Worm (Caenorhabditis elegans) whole organism, L1 larva: ENCODE measurements around the gene C12D5.9.

Experiments
- aha-1 ChIP-seq: fragments of 150-350 bp; optimal IDR thresholded peaks from 2 replicates; lab custom pipeline; 2014; ENCODE audit warnings: missing biosample characterization, missing genetic modification characterization
- nhr-28 ChIP-seq: fragments of 150-350 bp; optimal IDR thresholded peaks from 2 replicates; lab custom pipeline; 2014; ENCODE audit warnings: missing biosample characterization, missing genetic modification characterization
- snpc-4 ChIP-seq: fragments of 150-350 bp; optimal IDR thresholded peaks from 2 replicates; lab custom pipeline; 2014; ENCODE audit warnings: missing biosample characterization, missing genetic modification characterization
- sox-4 ChIP-seq: sonication (generic microtip); optimal IDR thresholded peaks from 2 replicates; lab custom pipeline; 2016; ENCODE audit warnings: missing genetic modification characterization, missing compliant biosample characterization

ce11 chrV:7689888-7690287, at the start of gene C12D5.9:
- TF ChIP-seq nhr-28 (no peak), snpc-4 (tag; lab: Kevin White, UChicago) (no peak), aha-1 (tag; lab: Kevin White, UChicago) (no peak), sox-4 (tag; lab: Kevin White, UChicago) (no peak)
